Worm (Caenorhabditis elegans) whole organism, young adult: ENCODE measurements around the gene F54F12.1.

ENCODE experiments used
- B0019.2 ChIP-seq: fragments of 200-800 bp; sonication (Bioruptor generic); conservative IDR thresholded peaks from 2 replicates; pipeline ENCODE4 v1.3.6; 2022; ENCODE audit warnings: missing genetic modification reagents, missing genetic modification characterization, missing compliant biosample characterization
- F37B4.10 ChIP-seq: fragments of 200-800 bp; sonication (Bioruptor generic); IDR thresholded peaks from 2 replicates; pipeline ENCODE4 v1.3.6; 2022; ENCODE audit warnings: missing genetic modification characterization, missing compliant biosample characterization
- F52B5.7 ChIP-seq: sonication (generic microtip); optimal IDR thresholded peaks from 2 replicates; lab custom pipeline; 2016; ENCODE audit warnings: mild to moderate bottlenecking, missing genetic modification characterization, missing compliant biosample characterization
- F55B11.4 ChIP-seq: sonication (generic microtip); optimal IDR thresholded peaks from 2 replicates; lab custom pipeline; 2016; ENCODE audit warnings: missing compliant biosample characterization, missing genetic modification characterization, borderline replicate concordance; ENCODE audit not compliant: insufficient read depth
- K12H6.12 ChIP-seq: fragments of 200-800 bp; sonication (Bioruptor generic); optimal IDR thresholded peaks from 2 replicates; lab custom pipeline; 2018; ENCODE audit warnings: mild to moderate bottlenecking, missing genetic modification characterization, missing compliant biosample characterization
- ama-1 ChIP-seq, 3 experiments: fragments of 150-350 bp in 1 of 3; sonication (generic microtip) in 2 of 3; optimal IDR thresholded peaks; 2 replicates each; lab custom pipeline; 2014 to 2018; ENCODE audit warnings: missing biosample characterization in 2 of 3, missing genetic modification characterization in 2 of 3, missing genetic modification reagents in 2 of 3
- aptf-2 ChIP-seq: fragments of 200-800 bp; sonication (Bioruptor generic); conservative IDR thresholded peaks from 2 replicates; pipeline ENCODE4 v1.3.6; 2022; ENCODE audit warnings: missing genetic modification reagents, missing genetic modification characterization, missing compliant biosample characterization
- aptf-3 ChIP-seq: fragments of 200-800 bp; sonication (Bioruptor generic); IDR thresholded peaks from 2 replicates; pipeline ENCODE4 v1.3.6; 2022; ENCODE audit warnings: missing genetic modification characterization, missing compliant biosample characterization
- atf-7 ChIP-seq: sonication (generic microtip); optimal IDR thresholded peaks from 2 replicates; lab custom pipeline; 2017; ENCODE audit warnings: mild to moderate bottlenecking, missing genetic modification characterization, missing compliant biosample characterization
- cebp-1 ChIP-seq, 2 experiments: fragments of 200-800 bp in 1 of 2; sonication (Bioruptor generic) in 1 of 2; sonication (generic microtip) in 1 of 2; IDR thresholded peaks in 1 of 2; optimal IDR thresholded peaks in 1 of 2; 2 replicates each; pipeline versions ENCODE4 v1.3.6 to Lab custom; 2017 to 2022; ENCODE audit warnings: missing compliant biosample characterization in 2 of 2, missing genetic modification characterization in 2 of 2, mild to moderate bottlenecking in 1 of 2, missing genetic modification reagents in 1 of 2, moderate library complexity in 1 of 2
- ceh-27 ChIP-seq: fragments of 200-800 bp; sonication (Bioruptor generic); optimal IDR thresholded peaks from 2 replicates; lab custom pipeline; 2018; ENCODE audit warnings: mild to moderate bottlenecking, missing genetic modification characterization, moderate library complexity, missing compliant biosample characterization
- ceh-40 ChIP-seq: fragments of 200-800 bp; sonication (Bioruptor generic); IDR thresholded peaks from 2 replicates; pipeline ENCODE4 v1.3.6; 2022; ENCODE audit warnings: missing genetic modification characterization, missing compliant biosample characterization
- ceh-79 ChIP-seq: sonication (generic microtip); optimal IDR thresholded peaks from 2 replicates; lab custom pipeline; 2017; ENCODE audit warnings: mild to moderate bottlenecking, missing genetic modification characterization, missing compliant biosample characterization
- chd-7 ChIP-seq: sonication (generic microtip); optimal IDR thresholded peaks from 2 replicates; lab custom pipeline; 2016; ENCODE audit warnings: mild to moderate bottlenecking, missing genetic modification characterization, moderate library complexity, missing compliant biosample characterization
- dox-1 ChIP-seq: fragments of 200-800 bp; sonication (Bioruptor generic); IDR thresholded peaks from 2 replicates; pipeline ENCODE4 v1.3.6; 2022; ENCODE audit warnings: missing genetic modification reagents, missing genetic modification characterization, missing compliant biosample characterization
- dpff-1 ChIP-seq: sonication (generic microtip); optimal IDR thresholded peaks from 2 replicates; lab custom pipeline; 2017; ENCODE audit warnings: mild to moderate bottlenecking, missing genetic modification characterization, missing compliant biosample characterization
- dpl-1 ChIP-seq: fragments of 150-350 bp; optimal IDR thresholded peaks from 2 replicates; lab custom pipeline; 2014; ENCODE audit warnings: missing biosample characterization, missing genetic modification reagents, missing genetic modification characterization
- egl-44 ChIP-seq: fragments of 200-800 bp; sonication (Bioruptor generic); IDR thresholded peaks from 2 replicates; pipeline ENCODE4 v1.3.6; 2022; ENCODE audit warnings: missing genetic modification reagents, missing genetic modification characterization, missing compliant biosample characterization
- ets-4 ChIP-seq: fragments of 200-800 bp; sonication (Bioruptor generic); optimal IDR thresholded peaks from 2 replicates; lab custom pipeline; 2018; ENCODE audit warnings: mild to moderate bottlenecking, missing genetic modification characterization, missing compliant biosample characterization
- gei-17 ChIP-seq: fragments of 200-800 bp; sonication (Bioruptor generic); optimal IDR thresholded peaks from 2 replicates; lab custom pipeline; 2018; ENCODE audit warnings: mild to moderate bottlenecking, missing genetic modification characterization, missing compliant biosample characterization
- hmg-1.2 ChIP-seq: fragments of 200-800 bp; sonication (Bioruptor generic); IDR thresholded peaks from 2 replicates; pipeline ENCODE4 v1.3.6; 2022; ENCODE audit warnings: missing genetic modification reagents, missing genetic modification characterization, missing compliant biosample characterization
- hrde-1 ChIP-seq: sonication (generic microtip); optimal IDR thresholded peaks from 2 replicates; lab custom pipeline; 2016; ENCODE audit warnings: missing genetic modification characterization, mild to moderate bottlenecking, missing compliant biosample characterization, moderate library complexity, missing genotype, missing genetic modification reagents, borderline replicate concordance
- hsf-1 ChIP-seq: fragments of 200-800 bp; sonication (Bioruptor generic); IDR thresholded peaks from 2 replicates; pipeline ENCODE4 v1.3.6; 2022; ENCODE audit warnings: missing genetic modification reagents, missing genetic modification characterization, missing compliant biosample characterization
- lin-35 ChIP-seq, 3 experiments: fragments of 150-350 bp in 2 of 3; sonication (generic microtip) in 1 of 3; optimal IDR thresholded peaks; 2 replicates each; lab custom pipeline; 2014 to 2018; ENCODE audit warnings: missing biosample characterization in 3 of 3, missing genetic modification characterization in 3 of 3, missing genetic modification reagents in 3 of 3
- lin-40 ChIP-seq: sonication (generic microtip); optimal IDR thresholded peaks from 2 replicates; lab custom pipeline; 2016; ENCODE audit warnings: missing genetic modification characterization, mild to moderate bottlenecking, missing compliant biosample characterization, missing genotype, missing genetic modification reagents
- madf-10 ChIP-seq: sonication (generic microtip); optimal IDR thresholded peaks from 2 replicates; lab custom pipeline; 2016; ENCODE audit warnings: mild to moderate bottlenecking, missing genetic modification characterization, missing compliant biosample characterization
- madf-3 ChIP-seq: fragments of 200-800 bp; sonication (Bioruptor generic); IDR thresholded peaks from 2 replicates; pipeline ENCODE4 v1.3.6; 2022; ENCODE audit warnings: missing genetic modification reagents, missing genetic modification characterization, missing compliant biosample characterization
- madf-6 ChIP-seq: fragments of 200-800 bp; sonication (Bioruptor generic); IDR thresholded peaks from 2 replicates; pipeline ENCODE4 v1.3.6; 2022; ENCODE audit warnings: missing genetic modification reagents, missing genetic modification characterization, missing compliant biosample characterization
- mcd-1 ChIP-seq: fragments of 200-800 bp; sonication (Bioruptor generic); IDR thresholded peaks from 2 replicates; pipeline ENCODE4 v1.3.6; 2022; ENCODE audit warnings: missing genetic modification reagents, missing genetic modification characterization, missing compliant biosample characterization
- mes-4 ChIP-seq: sonication (generic microtip); optimal IDR thresholded peaks from 2 replicates; lab custom pipeline; 2016; ENCODE audit warnings: missing genotype, missing genetic modification characterization, missing compliant biosample characterization
- mxl-1 ChIP-seq: sonication (generic microtip); optimal IDR thresholded peaks from 2 replicates; lab custom pipeline; 2016; ENCODE audit warnings: missing genetic modification characterization, missing compliant biosample characterization
- nfya-1 ChIP-seq: sonication (generic microtip); optimal IDR thresholded peaks from 2 replicates; lab custom pipeline; 2017; ENCODE audit warnings: antibody characterized with exemption, missing compliant biosample characterization, missing genetic modification characterization, borderline replicate concordance; ENCODE audit not compliant: insufficient read depth
- nfyb-1 ChIP-seq: fragments of 200-800 bp; sonication (Bioruptor generic); IDR thresholded peaks from 2 replicates; pipeline ENCODE4 v1.3.6; 2022; ENCODE audit warnings: missing genetic modification reagents, missing genetic modification characterization, missing compliant biosample characterization
- nhr-179 ChIP-seq: sonication (generic microtip); optimal IDR thresholded peaks from 2 replicates; lab custom pipeline; 2016; ENCODE audit warnings: mild to moderate bottlenecking, missing genetic modification characterization, missing compliant biosample characterization
- nhr-90 ChIP-seq: sonication (generic microtip); optimal IDR thresholded peaks from 2 replicates; lab custom pipeline; 2016; ENCODE audit warnings: missing genotype, mild to moderate bottlenecking, missing genetic modification characterization, missing compliant biosample characterization
- pbrm-1 ChIP-seq: fragments of 200-800 bp; sonication (Bioruptor generic); IDR thresholded peaks from 2 replicates; pipeline ENCODE4 v1.3.6; 2022; ENCODE audit warnings: missing genetic modification reagents, missing genetic modification characterization, missing compliant biosample characterization
- snpc-1.1 ChIP-seq: sonication (generic microtip); optimal IDR thresholded peaks from 2 replicates; lab custom pipeline; 2017; ENCODE audit warnings: missing genetic modification characterization, mild to moderate bottlenecking, missing compliant biosample characterization, antibody characterized with exemption, moderate library complexity, missing genotype, missing genetic modification reagents; ENCODE audit not compliant: insufficient read depth
- snpc-4 ChIP-seq, 5 experiments: fragments of 150-350 bp in 1 of 5; sonication (generic microtip) in 4 of 5; optimal IDR thresholded peaks; 2 replicates each; lab custom pipeline; 2014 to 2018; ENCODE audit warnings: missing genetic modification characterization in 5 of 5, missing biosample characterization in 3 of 5, antibody characterized with exemption in 2 of 5, mild to moderate bottlenecking in 2 of 5, missing compliant biosample characterization in 2 of 5, missing genotype in 2 of 5, moderate library complexity in 2 of 5, missing genetic modification reagents in 1 of 5
- somi-1 ChIP-seq: fragments of 200-800 bp; sonication (Bioruptor generic); optimal IDR thresholded peaks from 2 replicates; lab custom pipeline; 2018; ENCODE audit warnings: mild to moderate bottlenecking, missing genetic modification characterization, missing compliant biosample characterization
- tbp1 ChIP-seq: fragments of 200-800 bp; sonication (Bioruptor generic); optimal IDR thresholded peaks from 2 replicates; lab custom pipeline; 2018; ENCODE audit warnings: mild to moderate bottlenecking, missing genetic modification characterization, missing compliant biosample characterization
- zim-3 ChIP-seq: sonication (generic microtip); optimal IDR thresholded peaks from 2 replicates; lab custom pipeline; 2017; ENCODE audit warnings: mild to moderate bottlenecking, missing genetic modification characterization, moderate library complexity, missing compliant biosample characterization
- ztf-22 ChIP-seq: fragments of 200-800 bp; sonication (Bioruptor generic); optimal IDR thresholded peaks from 2 replicates; lab custom pipeline; 2018; ENCODE audit warnings: mild to moderate bottlenecking, missing genetic modification characterization, moderate library complexity, missing compliant biosample characterization

F54F12.1 gene

ce11 chrIII:13070548-13071050 lies 15.4 kb upstream of the F54F12.1 start, which contains the start of gene Y39E4B.6 (continued):
- TF ChIP-seq ceh-27 (peak; percentile 98), nhr-179 (no peak), snpc-1.1 (tag; lab: Kevin White, UChicago) (no peak), ceh-79 (tag; lab: Kevin White, UChicago) (no peak), aptf-3 (GFP tag; lab: Robert Waterston, UW) (no peak), mcd-1 (peak; percentile 84), nfya-1 (tag; lab: Kevin White, UChicago) (no peak), nhr-90 (peak; percentile 85), zim-3 (tag; lab: Kevin White, UChicago) (peak; percentile 77), ceh-40 (GFP tag; lab: Robert Waterston, UW) (no peak), mxl-1 (no peak), hrde-1 (tag; lab: Kevin White, UChicago) (no peak), hsf-1 (GFP tag; lab: Robert Waterston, UW) (0 out of 2 replicates have a peak, but pooled peaks have one; percentile 55), dpff-1 (no peak), F55B11.4 (tag; lab: Kevin White, UChicago) (no peak)

ce11 chrIII:13069416-13069815 lies 14.2 kb upstream of the F54F12.1 start:
- no peak for TF ChIP-seq somi-1 (GFP tag; lab: Kevin White, UChicago)
- TF ChIP-seq madf-10 (tag; lab: Kevin White, UChicago) = no peak
- no peak for TF ChIP-seq madf-6
- TF ChIP-seq lin-35 (GFP tag; optimal IDR thresholded peaks at IDR 0.05; lab: Kevin White, UChicago) = no peak
- no peak for TF ChIP-seq hrde-1 (tag; lab: Kevin White, UChicago)
- no peak for TF ChIP-seq F52B5.7 (tag; lab: Kevin White, UChicago)
- TF ChIP-seq egl-44 (GFP tag; lab: Robert Waterston, UW) = no peak
- TF ChIP-seq B0019.2 = no peak
- no peak for TF ChIP-seq snpc-4 (GFP tag; optimal IDR thresholded peaks at IDR 0.05; lab: Kevin White, UChicago)
- TF ChIP-seq snpc-4 (tag; optimal IDR thresholded peaks at IDR 0.05; lab: Kevin White, UChicago) = no peak
- no peak for TF ChIP-seq mcd-1
- TF ChIP-seq atf-7 (tag; lab: Kevin White, UChicago) = no peak
- TF ChIP-seq pbrm-1 (GFP tag; lab: Robert Waterston, UW) = no peak
- no peak for TF ChIP-seq gei-17 (GFP tag; lab: Kevin White, UChicago)
- TF ChIP-seq mes-4 (tag; lab: Kevin White, UChicago) = no peak
- TF ChIP-seq, all 124 proteins: peak for 0

DNA sequence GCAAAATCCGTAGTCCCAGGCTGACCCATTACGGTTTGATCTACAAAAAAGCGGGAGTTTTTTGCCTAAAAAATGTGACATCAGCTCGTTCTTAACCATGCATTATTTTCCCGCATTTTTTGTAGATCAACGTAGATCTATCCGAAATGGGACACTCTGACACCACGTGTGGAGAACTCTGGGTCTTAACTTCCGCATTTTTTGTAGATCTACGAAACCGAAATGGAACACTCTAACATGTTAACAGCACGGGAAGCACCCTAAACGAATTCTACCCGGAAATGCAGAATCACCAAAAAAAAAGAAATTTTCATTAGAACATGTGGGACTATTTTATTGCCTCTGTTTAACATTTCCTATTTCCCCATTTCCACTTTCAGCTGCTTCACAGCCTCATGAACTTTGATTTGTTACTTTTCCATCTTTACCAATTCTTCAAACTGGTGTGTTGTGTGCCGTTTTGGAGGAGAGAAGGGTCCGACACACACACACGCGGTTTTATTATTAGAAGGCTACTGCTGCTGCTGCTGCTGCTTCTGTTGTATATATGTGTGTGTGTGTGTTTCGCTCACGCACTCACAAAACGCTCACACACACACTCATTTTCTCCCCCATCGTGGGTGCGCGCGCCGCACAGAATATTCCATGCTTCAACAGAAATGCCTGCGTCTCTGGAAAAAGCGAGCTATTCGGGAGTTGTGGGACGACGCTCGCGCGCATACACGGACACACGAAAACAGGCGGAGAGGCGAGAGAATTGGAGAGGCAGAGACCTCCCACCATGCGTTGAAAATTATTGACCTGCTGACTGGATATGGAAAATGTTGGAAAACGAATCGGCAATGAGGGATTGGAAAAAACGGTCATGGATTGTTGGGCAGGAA lies 12.9 kb upstream of the F54F12.1 start:
- TF ChIP-seq ztf-22 (GFP tag; lab: Kevin White, UChicago) = peak; percentile 3
- peak; percentile 72 for TF ChIP-seq hmg-1.2 (GFP tag; lab: Robert Waterston, UW)
- peak; percentile 32 for TF ChIP-seq nhr-90
- TF ChIP-seq tbp1 (GFP tag; lab: Kevin White, UChicago) = peak; percentile 44
- TF ChIP-seq chd-7 (tag; lab: Kevin White, UChicago) = peak; percentile 47
- 0 out of 2 replicates have a peak, but pooled peaks have one; percentile 72 for TF ChIP-seq F37B4.10 (GFP tag; lab: Robert Waterston, UW)
- TF ChIP-seq dox-1 (GFP tag; lab: Robert Waterston, UW) = peak; percentile 66
- TF ChIP-seq cebp-1 (GFP tag; IDR thresholded peaks at IDR 0.05; lab: Robert Waterston, UW) = peak; percentile 23; the same call in 1 of the 2 replicates
- TF ChIP-seq cebp-1 (tag; optimal IDR thresholded peaks at IDR 0.05; lab: Kevin White, UChicago) = peak; percentile 79
- TF ChIP-seq K12H6.12 (tag; lab: Kevin White, UChicago) = peak; percentile 95
- TF ChIP-seq lin-40 (tag; lab: Kevin White, UChicago) = peak; percentile 86
- TF ChIP-seq ceh-27 = peak; percentile 79
- TF ChIP-seq ets-4 = peak; percentile 53
- TF ChIP-seq nfyb-1 (GFP tag; lab: Robert Waterston, UW) = peak; percentile 83; the same call in 1 of the 2 replicates
- TF ChIP-seq ama-1 (optimal IDR thresholded peaks at IDR 0.05; lab: Kevin White, UChicago) = no peak
- TF ChIP-seq ama-1 (GFP tag; optimal IDR thresholded peaks at IDR 0.05; lab: Kevin White, UChicago) = peak in 1 of 2 experiments; percentile 43
- no peak for TF ChIP-seq dpl-1
- no peak for TF ChIP-seq aptf-2
- 0 out of 2 replicates have a peak, but pooled peaks have one; percentile 37 for TF ChIP-seq madf-3 (GFP tag; lab: Robert Waterston, UW)
